Fruit fly (Drosophila melanogaster): Measurements from ENCODE around the gene slp2.

The slp2 gene

DNA sequence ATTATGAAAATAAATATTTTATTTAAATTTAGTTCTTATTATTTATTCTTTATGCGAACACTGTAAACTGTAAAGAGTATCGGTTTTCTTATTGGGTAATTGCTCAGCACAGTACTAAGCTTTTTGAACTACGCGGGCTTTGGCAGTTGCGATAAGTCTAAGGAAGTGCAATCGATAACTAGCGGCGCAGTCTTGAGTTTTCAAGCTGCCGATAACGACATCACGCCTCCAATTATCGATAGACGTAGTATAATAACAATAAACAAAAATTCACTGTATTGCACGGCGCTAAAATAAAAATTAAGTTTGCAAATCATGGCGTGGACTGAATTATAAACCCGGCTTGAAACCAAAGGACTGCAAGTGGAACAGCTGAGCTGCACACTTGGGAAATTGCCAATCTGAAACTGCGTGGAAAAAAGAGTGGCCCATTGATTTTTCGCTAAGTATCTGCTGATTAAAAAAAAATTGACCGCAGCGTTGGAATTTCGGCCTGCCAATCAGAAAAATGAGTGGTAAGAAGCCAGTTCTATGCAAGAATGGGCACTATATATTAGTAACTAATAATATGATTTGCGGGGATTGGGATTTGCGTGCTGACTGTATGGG, 30.9 kb downstream of the slp2 start, which contains the start of gene Cep97 (continued):
- no peak for TF ChIP-seq corto (GFP tag; optimal IDR thresholded peaks at IDR 0.05)
- no peak for TF ChIP-seq emc (GFP tag; optimal IDR thresholded peaks at IDR 0.05)
- no peak for TF ChIP-seq Oaz (GFP tag; IDR thresholded peaks at IDR 0.05)
- TF ChIP-seq Sry-β (GFP tag; optimal IDR thresholded peaks at IDR 0.05), result no peak
- TF ChIP-seq CG11247 (GFP tag; IDR thresholded peaks at IDR 0.05), result no peak
- TF ChIP-seq Hand (GFP tag; optimal IDR thresholded peaks at IDR 0.05), result no peak
- no peak for TF ChIP-seq CG10543 (GFP tag; optimal IDR thresholded peaks at IDR 0.05)
- TF ChIP-seq nerfin-2 (GFP tag; IDR thresholded peaks at IDR 0.05; ENCODE audit: partially characterized antibody), result peak; percentile 97
- TF ChIP-seq klu (GFP tag; IDR thresholded peaks at IDR 0.05), result no peak
- no peak for TF ChIP-seq btn (GFP tag; optimal IDR thresholded peaks at IDR 0.05)
- no peak for TF ChIP-seq CG10959 (GFP tag; IDR thresholded peaks at IDR 0.05)
- no peak for TF ChIP-seq Lpt (GFP tag; optimal IDR thresholded peaks at IDR 0.05)
- no peak for TF ChIP-seq Gsc (GFP tag; IDR thresholded peaks at IDR 0.05)
- TF ChIP-seq CG7556 (GFP tag; optimal IDR thresholded peaks at IDR 0.05), result no peak
- TF ChIP-seq tll (GFP tag; optimal IDR thresholded peaks at IDR 0.05), result no peak
- TF ChIP-seq GATAe (GFP tag; conservative IDR thresholded peaks at IDR 0.05), result no peak
- TF ChIP-seq Fer3 (tag; optimal IDR thresholded peaks at IDR 0.05), result no peak
- no peak for TF ChIP-seq Jarid2 (GFP tag; optimal IDR thresholded peaks at IDR 0.05)
- TF ChIP-seq sim (GFP tag; IDR thresholded peaks at IDR 0.05), result no peak
- TF ChIP-seq hth (optimal IDR thresholded peaks at IDR 0.05), result no peak
- peak; percentile 97 for TF ChIP-seq ato (GFP tag; IDR thresholded peaks at IDR 0.05; ENCODE audit: partially characterized antibody)
- TF ChIP-seq wdn (GFP tag; IDR thresholded peaks at IDR 0.05), result no peak
- no peak for TF ChIP-seq twi (tag; optimal IDR thresholded peaks at IDR 0.05)
- no peak for TF ChIP-seq sob (GFP tag; IDR thresholded peaks at IDR 0.05)
- peak; percentile 16 for TF ChIP-seq CG15514 (GFP tag; optimal IDR thresholded peaks at IDR 0.05)
- no peak for TF ChIP-seq CG3281 (GFP tag; optimal IDR thresholded peaks at IDR 0.05)
- TF ChIP-seq jigr1 (GFP tag; IDR thresholded peaks at IDR 0.05), result no peak
- TF ChIP-seq CoRest (tag; optimal IDR thresholded peaks at IDR 0.05), result peak; percentile 37
- no peak for TF ChIP-seq Six4 (GFP tag; optimal IDR thresholded peaks at IDR 0.05)
- peak; percentile 41; the same call in 1 of the 2 replicates for TF ChIP-seq MBD-R2 (GFP tag; IDR thresholded peaks at IDR 0.05)
- no peak for TF ChIP-seq Asciz (GFP tag; optimal IDR thresholded peaks at IDR 0.05)
- TF ChIP-seq CG18599 (GFP tag; optimal IDR thresholded peaks at IDR 0.05), result no peak
- TF ChIP-seq CG34224 (GFP tag; IDR thresholded peaks at IDR 0.05; ENCODE audit: partially characterized antibody), result peak; percentile 87
- no peak for TF ChIP-seq Ptx1 (GFP tag; IDR thresholded peaks at IDR 0.05)
- TF ChIP-seq Dad (GFP tag; optimal IDR thresholded peaks at IDR 0.05), result no peak
- TF ChIP-seq Myb (GFP tag; optimal IDR thresholded peaks at IDR 0.05), result no peak
- no peak for TF ChIP-seq CG15011 (GFP tag; optimal IDR thresholded peaks at IDR 0.05)
- TF ChIP-seq CG8281 (tag; optimal IDR thresholded peaks at IDR 0.05), result no peak
- no peak for TF ChIP-seq CG12104 (GFP tag; optimal IDR thresholded peaks at IDR 0.05)
- TF ChIP-seq CG10565 (GFP tag; optimal IDR thresholded peaks at IDR 0.05), result no peak
- no peak for TF ChIP-seq vfl (GFP tag; optimal IDR thresholded peaks at IDR 0.05)
- TF ChIP-seq scrt (GFP tag; optimal IDR thresholded peaks at IDR 0.05), result no peak
- no peak for TF ChIP-seq CG3847 (GFP tag; IDR thresholded peaks at IDR 0.05)
- no peak for TF ChIP-seq kay (GFP tag; optimal IDR thresholded peaks at IDR 0.05)
- TF ChIP-seq kah (GFP tag; optimal IDR thresholded peaks at IDR 0.05), result no peak
- TF ChIP-seq slbo (GFP tag; IDR thresholded peaks at IDR 0.05), result no peak
- no peak for TF ChIP-seq CG10209 (GFP tag; optimal IDR thresholded peaks at IDR 0.05)
- TF ChIP-seq CG10366 (GFP tag; IDR thresholded peaks at IDR 0.05), result no peak
- TF ChIP-seq ab (GFP tag; optimal IDR thresholded peaks at IDR 0.05), result no peak
- no peak for TF ChIP-seq CG5180 (GFP tag; optimal IDR thresholded peaks at IDR 0.05)
- TF ChIP-seq croc (GFP tag; conservative IDR thresholded peaks at IDR 0.05), result no peak
